Worm (Caenorhabditis elegans) whole organism, late embryonic: ENCODE results near the gene C06E7.4.

ENCODE experiments used
- K02D7.2 ChIP-seq: sonication (generic microtip); optimal IDR thresholded peaks from 2 replicates; lab custom pipeline; 2017; ENCODE audit warnings: mild to moderate bottlenecking, missing genetic modification characterization, missing compliant biosample characterization
- T23F11.4 ChIP-seq: fragments of 200-800 bp; sonication (Bioruptor generic); optimal IDR thresholded peaks from 2 replicates; lab custom pipeline; 2018; ENCODE audit warnings: mild to moderate bottlenecking, missing genetic modification characterization, missing compliant biosample characterization
- ama-1 ChIP-seq: fragments of 150-350 bp; optimal IDR thresholded peaks from 2 replicates; lab custom pipeline; 2014
- ceh-18 ChIP-seq: sonication (generic microtip); optimal IDR thresholded peaks from 2 replicates; lab custom pipeline; 2016; ENCODE audit warnings: missing genetic modification characterization, missing compliant biosample characterization
- ceh-2 ChIP-seq: sonication (generic microtip); optimal IDR thresholded peaks from 2 replicates; lab custom pipeline; 2016; ENCODE audit warnings: missing genotype, missing genetic modification characterization, missing compliant biosample characterization
- ceh-30 ChIP-seq: fragments of 150-350 bp; optimal IDR thresholded peaks from 2 replicates; lab custom pipeline; 2014; ENCODE audit warnings: missing biosample characterization, missing genetic modification characterization
- ceh-34 ChIP-seq: sonication (generic microtip); optimal IDR thresholded peaks from 2 replicates; lab custom pipeline; 2016; ENCODE audit warnings: mild to moderate bottlenecking, missing genetic modification characterization, missing compliant biosample characterization
- ceh-45 ChIP-seq: fragments of 200-800 bp; sonication (Bioruptor generic); IDR thresholded peaks from 2 replicates; pipeline ENCODE4 v1.3.6; 2022; ENCODE audit warnings: missing genetic modification reagents, missing genetic modification characterization, missing compliant biosample characterization
- ceh-6 ChIP-seq: fragments of 200-800 bp; sonication (Bioruptor generic); optimal IDR thresholded peaks from 2 replicates; lab custom pipeline; 2018; ENCODE audit warnings: mild to moderate bottlenecking, missing genetic modification characterization, missing compliant biosample characterization
- ceh-9 ChIP-seq: sonication (generic microtip); optimal IDR thresholded peaks from 2 replicates; lab custom pipeline; 2016; ENCODE audit warnings: mild to moderate bottlenecking, missing genetic modification characterization, inconsistent platforms, missing compliant biosample characterization
- che-1 ChIP-seq: sonication (generic microtip); optimal IDR thresholded peaks from 2 replicates; lab custom pipeline; 2016; ENCODE audit warnings: mild to moderate bottlenecking, missing genetic modification characterization, missing compliant biosample characterization
- dmd-4 ChIP-seq: sonication (generic microtip); optimal IDR thresholded peaks from 2 replicates; lab custom pipeline; 2016; ENCODE audit warnings: borderline replicate concordance, missing genetic modification characterization, missing compliant biosample characterization
- dve-1 ChIP-seq: sonication (generic microtip); optimal IDR thresholded peaks from 2 replicates; lab custom pipeline; 2017; ENCODE audit warnings: antibody characterized with exemption, mild to moderate bottlenecking, missing genetic modification characterization, missing compliant biosample characterization
- ets-4 ChIP-seq: sonication (generic microtip); optimal IDR thresholded peaks from 2 replicates; lab custom pipeline; 2016; ENCODE audit warnings: missing genetic modification characterization, missing compliant biosample characterization
- fax-1 ChIP-seq: sonication (generic microtip); optimal IDR thresholded peaks from 2 replicates; lab custom pipeline; 2016; ENCODE audit warnings: missing genotype, missing genetic modification characterization, missing compliant biosample characterization
- fkh-10 ChIP-seq: fragments of 150-350 bp; optimal IDR thresholded peaks from 2 replicates; lab custom pipeline; 2014; ENCODE audit warnings: missing biosample characterization, missing genetic modification reagents, missing genetic modification characterization
- hlh-15 ChIP-seq: sonication (generic microtip); optimal IDR thresholded peaks from 2 replicates; lab custom pipeline; 2016; ENCODE audit warnings: missing genetic modification characterization, missing compliant biosample characterization
- hlh-30 ChIP-seq: sonication (generic microtip); optimal IDR thresholded peaks from 2 replicates; lab custom pipeline; 2017; ENCODE audit warnings: antibody characterized with exemption, missing genetic modification characterization, missing compliant biosample characterization; ENCODE audit not compliant: insufficient read depth
- hlh-6 ChIP-seq: sonication (generic microtip); optimal IDR thresholded peaks from 2 replicates; lab custom pipeline; 2016; ENCODE audit warnings: missing genotype, missing genetic modification characterization, missing compliant biosample characterization
- hlh-8 ChIP-seq: sonication (generic microtip); optimal IDR thresholded peaks from 2 replicates; lab custom pipeline; 2016; ENCODE audit warnings: missing genotype, missing genetic modification characterization, missing compliant biosample characterization
- mec-3 ChIP-seq: sonication (generic microtip); optimal IDR thresholded peaks from 2 replicates; lab custom pipeline; 2016; ENCODE audit warnings: borderline replicate concordance, missing genetic modification characterization, missing compliant biosample characterization
- npax-4 ChIP-seq: sonication (generic microtip); optimal IDR thresholded peaks from 2 replicates; lab custom pipeline; 2016; ENCODE audit warnings: missing genetic modification characterization, missing compliant biosample characterization
- odd-2 ChIP-seq: sonication (generic microtip); optimal IDR thresholded peaks from 2 replicates; lab custom pipeline; 2017; ENCODE audit warnings: antibody characterized with exemption, mild to moderate bottlenecking, missing genetic modification characterization, missing compliant biosample characterization
- pat-9 ChIP-seq: fragments of 200-800 bp; sonication (Bioruptor generic); optimal IDR thresholded peaks from 2 replicates; lab custom pipeline; 2018; ENCODE audit warnings: mild to moderate bottlenecking, missing genetic modification characterization, moderate library complexity, missing compliant biosample characterization
- pha-2 ChIP-seq: sonication (generic microtip); optimal IDR thresholded peaks from 2 replicates; lab custom pipeline; 2017; ENCODE audit warnings: mild to moderate bottlenecking, missing genetic modification characterization, missing compliant biosample characterization
- sdc-2 ChIP-seq: sonication (generic microtip); optimal IDR thresholded peaks from 2 replicates; lab custom pipeline; 2016; ENCODE audit warnings: missing genotype, missing genetic modification characterization, missing compliant biosample characterization
- sox-4 ChIP-seq: sonication (generic microtip); optimal IDR thresholded peaks from 2 replicates; lab custom pipeline; 2017; ENCODE audit warnings: mild to moderate bottlenecking, missing genetic modification characterization, inconsistent platforms, missing compliant biosample characterization
- syd-9 ChIP-seq: sonication (generic microtip); optimal IDR thresholded peaks from 2 replicates; lab custom pipeline; 2016; ENCODE audit warnings: mild to moderate bottlenecking, missing genetic modification characterization, moderate library complexity, missing compliant biosample characterization
- tbx-2 ChIP-seq: sonication (generic microtip); optimal IDR thresholded peaks from 2 replicates; lab custom pipeline; 2016; ENCODE audit warnings: missing genetic modification characterization, missing compliant biosample characterization
- tbx-7 ChIP-seq: sonication (generic microtip); optimal IDR thresholded peaks from 2 replicates; lab custom pipeline; 2016; ENCODE audit warnings: missing genotype, missing genetic modification characterization, missing compliant biosample characterization
- ttx-3 ChIP-seq: sonication (generic microtip); optimal IDR thresholded peaks from 2 replicates; lab custom pipeline; 2016; ENCODE audit warnings: missing genetic modification reagents, missing genetic modification characterization, missing compliant biosample characterization
- unc-3 ChIP-seq, 2 experiments: fragments of 200-800 bp in 1 of 2; sonication (Bioruptor generic) in 1 of 2; sonication (generic microtip) in 1 of 2; conservative IDR thresholded peaks in 1 of 2; optimal IDR thresholded peaks in 1 of 2; 2 replicates each; pipeline versions ENCODE4 v1.3.6 to Lab custom; 2016 to 2022; ENCODE audit warnings: missing compliant biosample characterization in 2 of 2, missing genetic modification characterization in 2 of 2, missing genetic modification reagents in 1 of 2
- unc-42 ChIP-seq: sonication (generic microtip); optimal IDR thresholded peaks from 2 replicates; lab custom pipeline; 2016; ENCODE audit warnings: missing genotype, missing genetic modification characterization, missing compliant biosample characterization
- unc-86 ChIP-seq: sonication (generic microtip); optimal IDR thresholded peaks from 2 replicates; lab custom pipeline; 2016; ENCODE audit warnings: missing genetic modification characterization, missing compliant biosample characterization
- zip-5 ChIP-seq: sonication (generic microtip); optimal IDR thresholded peaks from 2 replicates; lab custom pipeline; 2016; ENCODE audit warnings: missing genetic modification characterization, missing compliant biosample characterization

Gene C06E7.4

ce11 chrIV:5870072-5870471 lies 10.3 kb upstream of the C06E7.4 start, which contains the start of gene srv-17:
TSS of gene srv-17 (minus strand) at chrIV:5870172.
- TF ChIP-seq tbx-7 (tag; lab: Kevin White, UChicago) = no peak
- TF ChIP-seq zip-5 = no peak
- no peak for TF ChIP-seq ama-1 (lab: Kevin White, UChicago)
- TF ChIP-seq hlh-15 (tag; lab: Kevin White, UChicago) = no peak
- no peak for TF ChIP-seq mec-3
- TF ChIP-seq ceh-45 (GFP tag; lab: Robert Waterston, UW) = no peak
- TF ChIP-seq fkh-10 (GFP tag; lab: Kevin White, UChicago) = no peak

- TF ChIP-seq mec-3 = no peak
- no peak for TF ChIP-seq hlh-30 (tag; lab: Kevin White, UChicago)
- no peak for TF ChIP-seq sox-4 (tag; lab: Kevin White, UChicago)
- no peak for TF ChIP-seq ceh-9 (tag; lab: Kevin White, UChicago)
- TF ChIP-seq pat-9 (tag; lab: Kevin White, UChicago) = no peak
- no peak for TF ChIP-seq che-1 (tag; lab: Kevin White, UChicago)
- TF ChIP-seq tbx-7 (tag; lab: Kevin White, UChicago) = no peak
- TF ChIP-seq syd-9 (tag; lab: Kevin White, UChicago) = no peak
- no peak for TF ChIP-seq pha-2
- no peak for TF ChIP-seq ceh-30 (tag; lab: Kevin White, UChicago)
- no peak for TF ChIP-seq zip-5
- no peak for TF ChIP-seq ceh-34 (tag; lab: Kevin White, UChicago)
- TF ChIP-seq tbx-2 (tag; lab: Kevin White, UChicago) = no peak
- TF ChIP-seq unc-86 (tag; lab: Kevin White, UChicago) = no peak
- no peak for TF ChIP-seq ets-4
- TF ChIP-seq ttx-3 (tag; lab: Kevin White, UChicago) = no peak
- no peak for TF ChIP-seq T23F11.4
- TF ChIP-seq npax-4 (tag; lab: Kevin White, UChicago) = no peak
These were observed 9.6 kb upstream of the C06E7.4 start for ce11 chrIV:5869354-5869753.

ce11 chrIV:5867189-5867588 lies 7.4 kb upstream of the C06E7.4 start, which contains the start of gene C06E7.88:
TSS of gene C06E7.88 (minus strand) at chrIV:5867289.
- no peak for TF ChIP-seq ceh-2 (tag; lab: Kevin White, UChicago)
- no peak for TF ChIP-seq odd-2 (tag; lab: Kevin White, UChicago)
- no peak for TF ChIP-seq dve-1 (tag; lab: Kevin White, UChicago)
- TF ChIP-seq ceh-18 (tag; lab: Kevin White, UChicago) = no peak
- TF ChIP-seq ceh-6 = no peak
- no peak for TF ChIP-seq hlh-6 (tag; lab: Kevin White, UChicago)
- TF ChIP-seq, all 69 proteins: peak for 0

ce11 chrIV:5865818-5866217 lies 6.0 kb upstream of the C06E7.4 start, which contains the start of gene spe-27:
TSS of gene spe-27 (minus strand) at chrIV:5865918.
- no peak for TF ChIP-seq hlh-8 (tag; lab: Kevin White, UChicago)
- TF ChIP-seq fax-1 (tag; lab: Kevin White, UChicago) = no peak
- no peak for TF ChIP-seq unc-3 (GFP tag; conservative IDR thresholded peaks at IDR 0.05; lab: Robert Waterston, UW)
- TF ChIP-seq unc-3 (tag; optimal IDR thresholded peaks at IDR 0.05; lab: Kevin White, UChicago) = no peak
- TF ChIP-seq dve-1 (tag; lab: Kevin White, UChicago) = no peak
- no peak for TF ChIP-seq K02D7.2
- no peak for TF ChIP-seq unc-42 (tag; lab: Kevin White, UChicago)
- TF ChIP-seq ceh-9 (tag; lab: Kevin White, UChicago) = no peak
- no peak for TF ChIP-seq pat-9 (tag; lab: Kevin White, UChicago)
- no peak for TF ChIP-seq unc-86 (tag; lab: Kevin White, UChicago)
- no peak for TF ChIP-seq dmd-4 (tag; lab: Kevin White, UChicago)
- TF ChIP-seq syd-9 (tag; lab: Kevin White, UChicago) = no peak
- no peak for TF ChIP-seq zip-5
- TF ChIP-seq ceh-6 = no peak
- TF ChIP-seq sdc-2 = no peak
